Fruit fly (Drosophila melanogaster): ENCODE measurements around the gene skd.

skd gene

dm6 chr3L:21010846-21011607 is 16.2 kb downstream of the skd start (continued):
- TF ChIP-seq Fer1 (GFP tag; optimal IDR thresholded peaks at IDR 0.05) (peak; percentile 35), CG8478 (optimal IDR thresholded peaks at IDR 0.05) (peak; percentile 16), zf30C (GFP tag; optimal IDR thresholded peaks at IDR 0.05) (no peak), sr (GFP tag; IDR thresholded peaks at IDR 0.05) (no peak), ham (GFP tag; IDR thresholded peaks at IDR 0.05) (no peak), CG7745 (tag; optimal IDR thresholded peaks at IDR 0.05) (no peak), Gug (GFP tag; IDR thresholded peaks at IDR 0.05) (no peak), Mes4 (GFP tag; optimal IDR thresholded peaks at IDR 0.05) (no peak), Optix (GFP tag; IDR thresholded peaks at IDR 0.05) (no peak), ewg (GFP tag; optimal IDR thresholded peaks at IDR 0.05) (no peak), Dbx (GFP tag; IDR thresholded peaks at IDR 0.05) (0 out of 3 replicates have a peak, but pooled peaks have one; percentile 22), ab (GFP tag; optimal IDR thresholded peaks at IDR 0.05) (no peak), nmo (GFP tag; optimal IDR thresholded peaks at IDR 0.05) (peak; percentile 23), CG13123 (GFP tag; optimal IDR thresholded peaks at IDR 0.05) (no peak), CG11456 (GFP tag; IDR thresholded peaks at IDR 0.05) (no peak), CG2116 (GFP tag; optimal IDR thresholded peaks at IDR 0.05) (no peak), cwo (GFP tag; optimal IDR thresholded peaks at IDR 0.05) (no peak), ATbp (GFP tag; optimal IDR thresholded peaks at IDR 0.05) (no peak), sima (GFP tag; optimal IDR thresholded peaks at IDR 0.05) (no peak), insv (GFP tag; optimal IDR thresholded peaks at IDR 0.05) (no peak), CG6254 (GFP tag; optimal IDR thresholded peaks at IDR 0.05) (no peak), CG10267 (tag; optimal IDR thresholded peaks at IDR 0.05) (no peak), CG6854 (GFP tag; optimal IDR thresholded peaks at IDR 0.05) (no peak), Mad (GFP tag; optimal IDR thresholded peaks at IDR 0.05) (no peak), CG43689 (GFP tag; IDR thresholded peaks at IDR 0.05) (no peak), rib (GFP tag; IDR thresholded peaks at IDR 0.05) (peak; percentile 74; the same call in 1 of the 2 replicates), vfl (GFP tag; optimal IDR thresholded peaks at IDR 0.05) (no peak), lilli (GFP tag; optimal IDR thresholded peaks at IDR 0.05) (peak; percentile 40), ara (GFP tag; IDR thresholded peaks at IDR 0.05) (no peak), repo (GFP tag; optimal IDR thresholded peaks at IDR 0.05) (no peak), CG13287 (GFP tag; IDR thresholded peaks at IDR 0.05; ENCODE audit: partially characterized antibody) (no peak), HHEX (GFP tag; optimal IDR thresholded peaks at IDR 0.05) (peak; percentile 32), pho (GFP tag; optimal IDR thresholded peaks at IDR 0.05) (peak; percentile 20), Med (GFP tag) (peak; percentile 78), D (optimal IDR thresholded peaks at IDR 0.05) (no peak), D (GFP tag; optimal IDR thresholded peaks at IDR 0.05) (no peak), gem (tag; optimal IDR thresholded peaks at IDR 0.05) (peak; percentile 54), CG10321 (GFP tag; IDR thresholded peaks at IDR 0.05) (no peak; the same call in 1 of the 2 replicates), ash1 (GFP tag; optimal IDR thresholded peaks at IDR 0.05) (no peak), hkb (optimal IDR thresholded peaks at IDR 0.05) (no peak), hkb (GFP tag; IDR thresholded peaks at IDR 0.05) (0 out of 2 replicates have a peak, but pooled peaks have one; percentile 20), nau (GFP tag; optimal IDR thresholded peaks at IDR 0.05) (peak; percentile 49), CG14710 (tag; optimal IDR thresholded peaks at IDR 0.05) (no peak), CG31365 (tag; optimal IDR thresholded peaks at IDR 0.05) (no peak), CG12155 (GFP tag; optimal IDR thresholded peaks at IDR 0.05) (no peak), da (GFP tag; optimal IDR thresholded peaks at IDR 0.05) (no peak), fu2 (GFP tag; optimal IDR thresholded peaks at IDR 0.05) (no peak), Sox102F (GFP tag; optimal IDR thresholded peaks at IDR 0.05) (peak; percentile 49), CG10462 (GFP tag; optimal IDR thresholded peaks at IDR 0.05) (no peak), Elba2 (GFP tag; optimal IDR thresholded peaks at IDR 0.05) (peak; percentile 68), Sin3A (optimal IDR thresholded peaks at IDR 0.05) (no peak), CG1024 (GFP tag; IDR thresholded peaks at IDR 0.05) (no peak)
